Worm (Caenorhabditis elegans) whole organism, late embryonic: ENCODE data around the gene srw-127.
A peak's percentile ranks its signal among the peaks of the same experiment; 100 is the strongest.
"Not testable (repeated sequence)": the region's sequence is repeated elsewhere in the genome, so short reads cannot be mapped to it uniquely, and the experiment has no call there.

Experiments
- F13H6.1 ChIP-seq: sonication (generic microtip); optimal IDR thresholded peaks from 2 replicates; lab custom pipeline; 2016; ENCODE audit warnings: missing genetic modification characterization, missing compliant biosample characterization
- K02D7.2 ChIP-seq: sonication (generic microtip); optimal IDR thresholded peaks from 2 replicates; lab custom pipeline; 2017; ENCODE audit warnings: mild to moderate bottlenecking, missing genetic modification characterization, missing compliant biosample characterization
- ceh-19 ChIP-seq: fragments of 200-800 bp; sonication (Bioruptor generic); optimal IDR thresholded peaks from 2 replicates; lab custom pipeline; 2018; ENCODE audit warnings: mild to moderate bottlenecking, missing genetic modification characterization, missing compliant biosample characterization
- ceh-30 ChIP-seq: fragments of 150-350 bp; optimal IDR thresholded peaks from 2 replicates; lab custom pipeline; 2014; ENCODE audit warnings: missing biosample characterization, missing genetic modification characterization
- ceh-48 ChIP-seq: sonication (generic microtip); optimal IDR thresholded peaks from 2 replicates; lab custom pipeline; 2016; ENCODE audit warnings: missing genetic modification characterization, inconsistent platforms, missing compliant biosample characterization
- dve-1 ChIP-seq: sonication (generic microtip); optimal IDR thresholded peaks from 2 replicates; lab custom pipeline; 2017; ENCODE audit warnings: antibody characterized with exemption, mild to moderate bottlenecking, missing genetic modification characterization, missing compliant biosample characterization
- elt-2 ChIP-seq: sonication (generic microtip); optimal IDR thresholded peaks from 2 replicates; lab custom pipeline; 2016; ENCODE audit warnings: missing genetic modification reagents, missing genetic modification characterization, missing compliant biosample characterization
- ets-4 ChIP-seq: sonication (generic microtip); optimal IDR thresholded peaks from 2 replicates; lab custom pipeline; 2016; ENCODE audit warnings: missing genetic modification characterization, missing compliant biosample characterization
- hlh-30 ChIP-seq: sonication (generic microtip); optimal IDR thresholded peaks from 2 replicates; lab custom pipeline; 2017; ENCODE audit warnings: antibody characterized with exemption, missing genetic modification characterization, missing compliant biosample characterization; ENCODE audit not compliant: insufficient read depth
- lim-6 ChIP-seq: sonication (generic microtip); optimal IDR thresholded peaks from 2 replicates; lab custom pipeline; 2016; ENCODE audit warnings: missing genetic modification characterization, missing compliant biosample characterization
- mec-3 ChIP-seq: sonication (generic microtip); optimal IDR thresholded peaks from 2 replicates; lab custom pipeline; 2016; ENCODE audit warnings: borderline replicate concordance, missing genetic modification characterization, missing compliant biosample characterization
- nfya-1 ChIP-seq: sonication (generic microtip); optimal IDR thresholded peaks from 2 replicates; lab custom pipeline; 2017; ENCODE audit warnings: missing genetic modification characterization, mild to moderate bottlenecking, missing compliant biosample characterization, antibody characterized with exemption, moderate library complexity
- npax-4 ChIP-seq: sonication (generic microtip); optimal IDR thresholded peaks from 2 replicates; lab custom pipeline; 2016; ENCODE audit warnings: missing genetic modification characterization, missing compliant biosample characterization
- pag-3 ChIP-seq: sonication (generic microtip); optimal IDR thresholded peaks from 2 replicates; lab custom pipeline; 2016; ENCODE audit warnings: missing compliant biosample characterization, missing genetic modification characterization, borderline replicate concordance
- pat-9 ChIP-seq: fragments of 200-800 bp; sonication (Bioruptor generic); optimal IDR thresholded peaks from 2 replicates; lab custom pipeline; 2018; ENCODE audit warnings: mild to moderate bottlenecking, missing genetic modification characterization, moderate library complexity, missing compliant biosample characterization
- pqm-1 ChIP-seq: sonication (generic microtip); optimal IDR thresholded peaks from 2 replicates; lab custom pipeline; 2016; ENCODE audit warnings: missing genetic modification characterization, missing compliant biosample characterization
- sdc-2 ChIP-seq: sonication (generic microtip); optimal IDR thresholded peaks from 2 replicates; lab custom pipeline; 2016; ENCODE audit warnings: missing genotype, missing genetic modification characterization, missing compliant biosample characterization
- unc-55 ChIP-seq: sonication (generic microtip); optimal IDR thresholded peaks from 2 replicates; lab custom pipeline; 2017; ENCODE audit warnings: missing biosample characterization, missing genetic modification reagents, missing genetic modification characterization

srw-127 gene

ce11 chrV:7060396-7060795 lies 47.7 kb downstream of the srw-127 start, which contains the start of the genes Y57E12AL.6 and Y57E12AL.1 (continued):
- TF ChIP-seq pat-9 (tag; lab: Kevin White, UChicago), result no peak
- no peak for TF ChIP-seq lim-6 (tag; lab: Kevin White, UChicago)
- TF ChIP-seq npax-4, result peak; percentile 55
- TF ChIP-seq nfya-1 (tag; lab: Kevin White, UChicago), result peak; percentile 71
- peak; percentile 48 for TF ChIP-seq ceh-19 (GFP tag; lab: Kevin White, UChicago)
- no peak for TF ChIP-seq pqm-1 (tag; lab: Kevin White, UChicago)
- no peak for TF ChIP-seq mec-3
- peak; percentile 74 for TF ChIP-seq dve-1 (tag; lab: Kevin White, UChicago)
- peak; percentile 4 for TF ChIP-seq unc-55 (GFP tag; lab: Kevin White, UChicago)
- TF ChIP-seq K02D7.2 (tag; lab: Kevin White, UChicago), result no peak
- no peak for TF ChIP-seq pag-3 (tag; lab: Kevin White, UChicago)
- no peak for TF ChIP-seq ceh-30 (tag; lab: Kevin White, UChicago)
- TF ChIP-seq ceh-48 (tag; lab: Kevin White, UChicago), result peak; percentile 64
- peak; percentile 62 for TF ChIP-seq sdc-2 (tag; lab: Kevin White, UChicago)
- TF ChIP-seq ets-4 (tag; lab: Kevin White, UChicago), result peak; percentile 24
- TF ChIP-seq hlh-30 (tag; lab: Kevin White, UChicago), result peak; percentile 88

- TF ChIP-seq F13H6.1 (tag; lab: Kevin White, UChicago); elt-2; ets-4 (tag; lab: Kevin White, UChicago): not testable (repeated sequence)
Observed at ce11 chrV:7062790-7063189, 50.1 kb downstream of the srw-127 start, which contains the start of gene tmem-258. tmem-258 (plus strand) TSS chrV:7063174.
